Fruit fly (Drosophila melanogaster): Measurements from ENCODE around the gene CG31642.
A peak's percentile ranks its signal among the peaks of the same experiment; 100 is the strongest.

Gene CG31642

dm6 chr2L:6127478-6127877 lies 9.2 kb downstream of the CG31642 start, which contains the start of gene WDR79 (continued):
- TF ChIP-seq CG9817 (tag; optimal IDR thresholded peaks at IDR 0.05) (no peak), CG4854 (GFP tag; optimal IDR thresholded peaks at IDR 0.05) (no peak), cad (GFP tag; optimal IDR thresholded peaks at IDR 0.05) (no peak), Myb (GFP tag; optimal IDR thresholded peaks at IDR 0.05) (peak; percentile 79), pnt (GFP tag; optimal IDR thresholded peaks at IDR 0.05) (no peak), CHES-1-like (GFP tag; optimal IDR thresholded peaks at IDR 0.05) (no peak), CG11456 (GFP tag; IDR thresholded peaks at IDR 0.05) (no peak), ash1 (GFP tag; optimal IDR thresholded peaks at IDR 0.05) (no peak), CG14014 (GFP tag; IDR thresholded peaks at IDR 0.05) (no peak), gfzf (GFP tag; optimal IDR thresholded peaks at IDR 0.05) (peak; percentile 84), CG12659 (GFP tag; optimal IDR thresholded peaks at IDR 0.05) (no peak), CG33213 (GFP tag; optimal IDR thresholded peaks at IDR 0.05) (peak; percentile 1), CG13775 (GFP tag; optimal IDR thresholded peaks at IDR 0.05) (no peak)

dm6 chr2L:6130522-6131073 lies 12.3 kb downstream of the CG31642 start, which contains the start of the genes B9d2, tctn and CG9222:
TSS of gene B9d2 (minus strand) at chr2L:6130651.
TSS of gene tctn (minus strand) at chr2L:6130651.
TSS of gene CG9222 (plus strand) at chr2L:6131023.
- TF ChIP-seq trem (tag; optimal IDR thresholded peaks at IDR 0.05) (peak; percentile 98), CG1602 (GFP tag; optimal IDR thresholded peaks at IDR 0.05) (no peak), dmrt99B (tag; optimal IDR thresholded peaks at IDR 0.05) (no peak), Dfd (GFP tag; optimal IDR thresholded peaks at IDR 0.05) (no peak), CG15514 (GFP tag; optimal IDR thresholded peaks at IDR 0.05) (peak; percentile 95), Myb (GFP tag; optimal IDR thresholded peaks at IDR 0.05) (peak; percentile 35), CG10267 (tag; optimal IDR thresholded peaks at IDR 0.05) (no peak), oc (tag; optimal IDR thresholded peaks at IDR 0.05) (no peak), stwl (tag; optimal IDR thresholded peaks at IDR 0.05) (peak; percentile 84), Dref (GFP tag; IDR thresholded peaks at IDR 0.05) (no peak), CG10462 (GFP tag; optimal IDR thresholded peaks at IDR 0.05) (no peak), CG14965 (GFP tag; optimal IDR thresholded peaks at IDR 0.05; ENCODE audit: borderline replicate concordance) (no peak), CG11695 (GFP tag; IDR thresholded peaks at IDR 0.05) (no peak), vfl (GFP tag; optimal IDR thresholded peaks at IDR 0.05) (no peak), gce (GFP tag; IDR thresholded peaks at IDR 0.05) (no peak), CG11093 (GFP tag; IDR thresholded peaks at IDR 0.05) (no peak), E2f2 (GFP tag; IDR thresholded peaks at IDR 0.05) (no peak), CG12236 (GFP tag; optimal IDR thresholded peaks at IDR 0.05) (no peak), onecut (GFP tag; IDR thresholded peaks at IDR 0.05) (no peak), Sin3A (optimal IDR thresholded peaks at IDR 0.05) (no peak), repo (GFP tag; optimal IDR thresholded peaks at IDR 0.05) (no peak), CG15011 (GFP tag; optimal IDR thresholded peaks at IDR 0.05) (no peak), sc (optimal IDR thresholded peaks at IDR 0.05) (no peak), sc (GFP tag; optimal IDR thresholded peaks at IDR 0.05) (no peak), CG3847 (GFP tag; IDR thresholded peaks at IDR 0.05) (no peak), CG17802 (tag; optimal IDR thresholded peaks at IDR 0.05) (no peak)

dm6 chr2L:6139082-6139481 lies 20.8 kb downstream of the CG31642 start, which contains the start of gene CG13991:
TSS of gene CG13991 (plus strand) at chr2L:6139382.
- TF ChIP-seq inv (GFP tag; IDR thresholded peaks at IDR 0.05; ENCODE audit: partially characterized antibody) (no peak), CG1024 (GFP tag; IDR thresholded peaks at IDR 0.05) (no peak), ken (GFP tag; IDR thresholded peaks at IDR 0.05) (no peak), D19B (GFP tag; optimal IDR thresholded peaks at IDR 0.05) (no peak), CTCF (GFP tag; optimal IDR thresholded peaks at IDR 0.05) (no peak), CG31365 (tag; optimal IDR thresholded peaks at IDR 0.05) (no peak), Lim3 (GFP tag; IDR thresholded peaks at IDR 0.05) (no peak)

Data from whole organism, embryonic.